Fruit fly (Drosophila melanogaster) whole organism, wandering third instar larva: ENCODE results near the gene CG14810.

Experiments
- Abd-B ChIP-seq: fragments of >200 bp; optimal IDR thresholded peaks from 2 replicates; lab custom pipeline; 2017; ENCODE audit warnings: missing biosample characterization, missing genetic modification characterization
- CG32264 ChIP-seq: fragments of 200-800 bp; sonication (Bioruptor generic); optimal IDR thresholded peaks from 2 replicates; lab custom pipeline; 2016; ENCODE audit warnings: missing biosample characterization, missing genetic modification characterization
- CG9705 ChIP-seq: fragments of 200-800 bp; sonication (Bioruptor generic); optimal IDR thresholded peaks from 2 replicates; lab custom pipeline; 2018; ENCODE audit warnings: missing biosample characterization, mild to moderate bottlenecking, missing genetic modification characterization
- CrebA ChIP-seq: fragments of 200-800 bp; sonication (Bioruptor generic); optimal IDR thresholded peaks from 2 replicates; lab custom pipeline; 2016; ENCODE audit warnings: missing biosample characterization, mild to moderate bottlenecking, missing genetic modification characterization, borderline replicate concordance
- Dfd ChIP-seq: fragments of >200 bp; optimal IDR thresholded peaks from 2 replicates; lab custom pipeline; 2017; ENCODE audit warnings: missing biosample characterization, missing genetic modification characterization
- Dif ChIP-seq: fragments of 200-275, 200-300 bp; sonication (Bioruptor generic); optimal IDR thresholded peaks from 2 replicates; lab custom pipeline; 2018; ENCODE audit warnings: missing biosample characterization, missing genetic modification characterization; ENCODE audit not compliant: partially characterized antibody
- GATAd ChIP-seq: sonication (Bioruptor generic); optimal IDR thresholded peaks from 2 replicates; lab custom pipeline; 2016; ENCODE audit warnings: missing biosample characterization, missing genetic modification characterization
- HLH106 ChIP-seq: fragments of 200-800 bp; optimal IDR thresholded peaks from 3 replicates; lab custom pipeline; 2019; ENCODE audit warnings: missing biosample characterization, mild to moderate bottlenecking, missing genetic modification characterization, moderate library complexity
- Hnf4 ChIP-seq: fragments of 200-800 bp; sonication (Bioruptor generic); optimal IDR thresholded peaks from 2 replicates; lab custom pipeline; 2016; ENCODE audit warnings: missing biosample characterization, mild to moderate bottlenecking, missing genetic modification characterization
- Hr78 ChIP-seq: fragments of >200 bp; optimal IDR thresholded peaks from 2 replicates; lab custom pipeline; 2017; ENCODE audit warnings: missing biosample characterization, missing genetic modification characterization
- Hr83 ChIP-seq: fragments of 200-300 bp; sonication (Bioruptor generic); optimal IDR thresholded peaks from 2 replicates; lab custom pipeline; 2016; ENCODE audit warnings: missing biosample characterization, mild to moderate bottlenecking, missing genetic modification characterization, moderate library complexity; ENCODE audit not compliant: poor library complexity, severe bottlenecking
- Jra ChIP-seq: sonication (Bioruptor generic); optimal IDR thresholded peaks from 2 replicates; lab custom pipeline; 2016; ENCODE audit warnings: missing biosample characterization, missing genetic modification characterization
- Mio ChIP-seq: sonication (Bioruptor generic); optimal IDR thresholded peaks from 2 replicates; lab custom pipeline; 2016; ENCODE audit warnings: missing biosample characterization, missing genetic modification characterization
- Myc ChIP-seq: fragments of >200 bp; optimal IDR thresholded peaks from 2 replicates; lab custom pipeline; 2017
- N ChIP-seq: fragments of >200 bp; optimal IDR thresholded peaks from 2 replicates; lab custom pipeline; 2018; ENCODE audit warnings: missing biosample characterization, missing external identifiers, missing genetic modification characterization
- OdsH ChIP-seq: fragments of 200-800 bp; sonication (Bioruptor generic); optimal IDR thresholded peaks from 2 replicates; lab custom pipeline; 2016; ENCODE audit warnings: missing biosample characterization, mild to moderate bottlenecking, missing genetic modification characterization
- Rel ChIP-seq, 2 experiments: fragments of 200-800 bp; sonication (Bioruptor generic) in 1 of 2; optimal IDR thresholded peaks; 2 replicates in 1 of 2; 3 replicates in 1 of 2; lab custom pipeline; 2016 to 2019; ENCODE audit warnings: mild to moderate bottlenecking in 2 of 2, missing biosample characterization in 2 of 2, missing genetic modification characterization in 2 of 2, moderate library complexity in 1 of 2
- Sp1 ChIP-seq: fragments of 200-800 bp; sonication (Bioruptor generic); optimal IDR thresholded peaks from 3 replicates; lab custom pipeline; 2019; ENCODE audit warnings: missing biosample characterization, mild to moderate bottlenecking, missing genetic modification characterization, moderate library complexity
- Vsx2 ChIP-seq: fragments of 200-300, 225-300 bp; sonication (Bioruptor generic); optimal IDR thresholded peaks from 2 replicates; lab custom pipeline; 2018; ENCODE audit warnings: missing biosample characterization, missing genetic modification characterization; ENCODE audit not compliant: partially characterized antibody
- br ChIP-seq: fragments of 200-800 bp; sonication (Bioruptor generic); optimal IDR thresholded peaks from 2 replicates; lab custom pipeline; 2016; ENCODE audit warnings: missing biosample characterization, missing genetic modification characterization
- brk ChIP-seq: fragments of 200-800 bp; sonication (Bioruptor generic); optimal IDR thresholded peaks from 2 replicates; lab custom pipeline; 2016; ENCODE audit warnings: missing biosample characterization, mild to moderate bottlenecking, missing genetic modification characterization
- dl ChIP-seq, 2 experiments: fragments of 175-275, 200-275 bp in 1 of 2; fragments of 200-275 bp in 1 of 2; sonication (Bioruptor generic); optimal IDR thresholded peaks; lab custom pipeline; 2018; ENCODE audit warnings: mild to moderate bottlenecking in 2 of 2, missing biosample characterization in 2 of 2, missing genetic modification characterization in 2 of 2, moderate library complexity in 2 of 2; ENCODE audit not compliant: partially characterized antibody in 2 of 2, insufficient read depth in 1 of 2
- dmrt93B ChIP-seq: fragments of 200-800 bp; sonication (Bioruptor generic); optimal IDR thresholded peaks from 2 replicates; lab custom pipeline; 2018; ENCODE audit warnings: missing biosample characterization, mild to moderate bottlenecking, missing genetic modification characterization
- dsf ChIP-seq: sonication (Bioruptor generic); optimal IDR thresholded peaks from 2 replicates; lab custom pipeline; 2016; ENCODE audit warnings: missing biosample characterization, missing genetic modification characterization, borderline replicate concordance
- ey ChIP-seq: fragments of 200-800 bp; sonication (Bioruptor generic); optimal IDR thresholded peaks from 2 replicates; lab custom pipeline; 2016; ENCODE audit warnings: missing biosample characterization, missing genetic modification characterization
- foxo ChIP-seq, 2 experiments: fragments of 200-800 bp; sonication (Bioruptor generic); optimal IDR thresholded peaks; 2 replicates in 1 of 2; 3 replicates in 1 of 2; lab custom pipeline; 2016 to 2017; ENCODE audit warnings: missing biosample characterization in 2 of 2, missing genetic modification characterization in 2 of 2
- fru ChIP-seq: fragments of 200-800 bp; sonication (Bioruptor generic); optimal IDR thresholded peaks from 3 replicates; lab custom pipeline; 2016; ENCODE audit warnings: missing biosample characterization, mild to moderate bottlenecking, missing genetic modification characterization
- h ChIP-seq: fragments of 200-800 bp; sonication (Bioruptor generic); optimal IDR thresholded peaks from 3 replicates; lab custom pipeline; 2016; ENCODE audit warnings: missing biosample characterization, mild to moderate bottlenecking, missing genetic modification characterization
- jim ChIP-seq: fragments of 175-275, 200-325 bp; sonication (Bioruptor generic); optimal IDR thresholded peaks from 2 replicates; lab custom pipeline; 2016; ENCODE audit warnings: missing biosample characterization, mild to moderate bottlenecking, missing genetic modification characterization
- lola ChIP-seq: fragments of >200 bp; optimal IDR thresholded peaks from 2 replicates; lab custom pipeline; 2017; ENCODE audit warnings: missing biosample characterization, missing genetic modification characterization
- pan ChIP-seq: fragments of >200 bp; optimal IDR thresholded peaks from 2 replicates; lab custom pipeline; 2017
- psq ChIP-seq: fragments of 200-800 bp; sonication (Bioruptor generic); optimal IDR thresholded peaks from 3 replicates; lab custom pipeline; 2017; ENCODE audit warnings: missing biosample characterization, mild to moderate bottlenecking, missing genetic modification characterization, moderate library complexity
- rgr ChIP-seq: fragments of 200-800 bp; sonication (Bioruptor generic); optimal IDR thresholded peaks from 3 replicates; lab custom pipeline; 2016; ENCODE audit warnings: missing biosample characterization, mild to moderate bottlenecking, missing genetic modification characterization
- sage ChIP-seq: fragments of 200-800 bp; sonication (Bioruptor generic); optimal IDR thresholded peaks from 2 replicates; lab custom pipeline; 2016; ENCODE audit warnings: missing biosample characterization, mild to moderate bottlenecking, missing genetic modification characterization
- sv ChIP-seq: fragments of 200-800 bp; sonication (Bioruptor generic); optimal IDR thresholded peaks from 3 replicates; lab custom pipeline; 2016; ENCODE audit warnings: missing biosample characterization, missing genetic modification characterization
- tai ChIP-seq: sonication (Bioruptor generic); optimal IDR thresholded peaks from 2 replicates; lab custom pipeline; 2016; ENCODE audit warnings: missing biosample characterization, missing genetic modification characterization
- usp ChIP-seq: fragments of >200 bp; optimal IDR thresholded peaks from 2 replicates; lab custom pipeline; 2017; ENCODE audit warnings: missing biosample characterization, missing genetic modification characterization
- woc ChIP-seq: sonication (Bioruptor generic); optimal IDR thresholded peaks from 2 replicates; lab custom pipeline; 2016; ENCODE audit warnings: missing biosample characterization, mild to moderate bottlenecking, missing genetic modification characterization

CG14810 gene

DNA sequence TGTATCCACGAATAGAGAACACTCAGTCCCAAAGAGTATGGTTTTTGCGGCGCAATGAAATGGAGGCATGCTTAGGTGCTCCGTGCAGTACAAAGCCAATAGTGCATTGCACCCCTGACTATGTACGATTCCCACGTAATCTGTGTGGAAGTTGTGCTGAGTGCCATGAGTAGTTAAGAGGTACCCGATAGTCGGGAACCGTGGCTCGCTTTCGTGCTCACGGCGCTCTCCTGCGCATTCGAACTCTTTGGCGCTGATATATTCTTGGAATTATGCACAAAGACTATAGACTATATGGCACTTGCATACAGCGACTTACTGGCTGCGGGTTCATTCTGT is 4.4 kb upstream of the CG14810 start:
- TF ChIP-seq brk (GFP tag; lab: Kevin White, UChicago): no peak
- peak; percentile 1 for TF ChIP-seq CG32264
- no peak for TF ChIP-seq CG9705 (GFP tag; lab: Kevin White, UChicago)
- peak; percentile 78 for TF ChIP-seq woc
- no peak for TF ChIP-seq Myc (lab: Kevin White, UChicago)
- no peak for TF ChIP-seq Mio
- TF ChIP-seq Rel (GFP tag; optimal IDR thresholded peaks at IDR 0.05; lab: Kevin White, UChicago): no peak
- TF ChIP-seq Rel (tag; optimal IDR thresholded peaks at IDR 0.05; lab: Kevin White, UChicago): peak; percentile 25
- TF ChIP-seq HLH106 (tag; lab: Kevin White, UChicago): peak; percentile 63
- no peak for TF ChIP-seq usp (GFP tag; lab: Kevin White, UChicago)
- no peak for TF ChIP-seq lola (GFP tag; lab: Kevin White, UChicago)
- TF ChIP-seq N (GFP tag; lab: Kevin White, UChicago): no peak
- peak; percentile 54 for TF ChIP-seq rgr (GFP tag; lab: Kevin White, UChicago)
- peak; percentile 80 for TF ChIP-seq fru
- TF ChIP-seq Sp1 (GFP tag; lab: Kevin White, UChicago): peak; percentile 47
- no peak for TF ChIP-seq GATAd (GFP tag; lab: Kevin White, UChicago)
- no peak for TF ChIP-seq jim (GFP tag; lab: Kevin White, UChicago)
- TF ChIP-seq br (GFP tag; lab: Kevin White, UChicago): peak; percentile 51
- no peak for TF ChIP-seq sv (GFP tag; lab: Kevin White, UChicago)
- TF ChIP-seq Dif: no peak
- TF ChIP-seq dmrt93B (GFP tag; lab: Kevin White, UChicago): peak; percentile 48
- peak; percentile 41 for TF ChIP-seq psq (GFP tag; lab: Kevin White, UChicago)
- TF ChIP-seq dl (GFP tag; optimal IDR thresholded peaks at IDR 0.05; lab: Kevin White, UChicago; ENCODE audit: insufficient read depth in 1 of 2, partially characterized antibody in 2 of 2): no peak
- TF ChIP-seq h (GFP tag; lab: Kevin White, UChicago): peak; percentile 88
- TF ChIP-seq Hnf4 (GFP tag; lab: Kevin White, UChicago): peak; percentile 47
- TF ChIP-seq Jra (GFP tag; lab: Kevin White, UChicago): no peak
- no peak for TF ChIP-seq dsf
- no peak for TF ChIP-seq tai (GFP tag; lab: Kevin White, UChicago)
- TF ChIP-seq OdsH: peak; percentile 68
- peak in 1 of 2 experiments; percentile 78 for TF ChIP-seq foxo (GFP tag; optimal IDR thresholded peaks at IDR 0.05; lab: Kevin White, UChicago)
- TF ChIP-seq Dfd: no peak
- TF ChIP-seq Abd-B (GFP tag; lab: Kevin White, UChicago): no peak
- no peak for TF ChIP-seq sage (GFP tag; lab: Kevin White, UChicago)
- TF ChIP-seq Hr83 (GFP tag; lab: Kevin White, UChicago): no peak
- TF ChIP-seq pan (lab: Kevin White, UChicago): peak; percentile 68
- TF ChIP-seq ey (GFP tag; lab: Kevin White, UChicago): peak; percentile 72
- TF ChIP-seq Vsx2 (GFP tag; lab: Kevin White, UChicago): no peak
- TF ChIP-seq Hr78 (GFP tag; lab: Kevin White, UChicago): no peak
- no peak for TF ChIP-seq CrebA (GFP tag; lab: Kevin White, UChicago)

DNA sequence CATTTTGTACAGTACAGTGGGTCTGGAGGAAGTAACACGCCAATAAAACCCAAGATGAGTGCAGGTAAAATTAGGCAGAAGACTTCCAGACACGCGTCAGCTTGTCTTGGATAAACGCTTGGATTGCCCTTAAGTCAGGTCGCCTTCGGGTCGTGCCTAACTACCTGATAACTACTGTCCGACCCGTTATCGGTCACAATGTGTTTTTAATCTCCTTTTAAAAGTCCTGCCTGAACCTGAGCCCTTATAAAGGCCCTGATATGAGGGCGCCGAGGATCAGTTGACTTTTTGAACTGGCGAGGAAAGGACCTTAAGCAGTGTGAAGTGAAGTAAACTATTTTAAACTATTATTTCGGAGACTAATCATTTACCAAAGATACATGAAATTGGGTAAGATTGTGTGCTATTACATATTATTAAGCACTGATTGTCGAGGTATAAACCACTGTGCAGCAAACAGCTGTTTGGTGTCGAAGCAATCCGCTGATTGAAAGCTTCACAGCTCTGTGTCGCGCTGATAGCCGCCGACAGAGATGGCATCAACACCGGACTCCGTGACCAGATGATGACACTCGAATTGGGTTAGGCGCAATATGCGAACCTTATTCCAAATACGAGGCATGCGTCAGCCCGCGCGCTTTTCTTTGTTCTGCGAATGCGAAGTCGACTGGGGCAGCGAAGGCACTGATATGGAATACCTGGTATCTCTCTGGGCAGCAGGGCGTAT is 3.9 kb upstream of the CG14810 start:
- no peak for TF ChIP-seq fru
- TF ChIP-seq Jra (GFP tag; lab: Kevin White, UChicago): peak; percentile 34

DNA sequence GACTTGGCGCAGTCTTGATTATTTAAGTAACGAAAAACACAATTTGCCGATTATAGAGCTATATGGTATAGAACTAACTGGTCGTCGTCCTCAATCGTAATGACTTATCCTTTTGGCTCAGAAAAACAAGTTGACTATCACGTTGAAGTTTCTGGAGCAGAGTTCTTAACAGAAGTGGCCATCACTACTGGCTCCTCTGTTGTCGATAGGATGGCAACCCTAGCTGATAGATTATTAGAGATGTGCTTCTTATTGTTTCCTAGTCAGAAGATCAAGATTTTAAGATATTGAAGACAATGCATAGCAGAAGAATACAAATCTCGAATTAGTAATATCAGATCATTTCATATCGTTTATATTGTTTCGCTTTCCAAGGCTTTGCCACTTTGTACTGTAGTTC is 2.1 kb upstream of the CG14810 start, which contains the start of gene CG14811:
Gene CG14811 (minus strand): TSS at position 101 of the 400 bp plus-strand sequence.
- TF ChIP-seq Jra (GFP tag; lab: Kevin White, UChicago): no peak
- TF ChIP-seq Hnf4 (GFP tag; lab: Kevin White, UChicago): no peak
- TF ChIP-seq GATAd (GFP tag; lab: Kevin White, UChicago): no peak
- no peak for TF ChIP-seq CG32264
- TF ChIP-seq Myc (lab: Kevin White, UChicago): no peak
- no peak for TF ChIP-seq dmrt93B (GFP tag; lab: Kevin White, UChicago)
- no peak for TF ChIP-seq HLH106 (tag; lab: Kevin White, UChicago)
- TF ChIP-seq br (GFP tag; lab: Kevin White, UChicago): no peak
- no peak for TF ChIP-seq tai (GFP tag; lab: Kevin White, UChicago)
- no peak for TF ChIP-seq dl (GFP tag; optimal IDR thresholded peaks at IDR 0.05; lab: Kevin White, UChicago; ENCODE audit: insufficient read depth in 1 of 2, partially characterized antibody in 2 of 2)
- TF ChIP-seq pan (lab: Kevin White, UChicago): no peak
- no peak for TF ChIP-seq sage (GFP tag; lab: Kevin White, UChicago)
- TF ChIP-seq usp (GFP tag; lab: Kevin White, UChicago): no peak
- no peak for TF ChIP-seq sv (GFP tag; lab: Kevin White, UChicago)
- no peak for TF ChIP-seq lola (GFP tag; lab: Kevin White, UChicago)
- no peak for TF ChIP-seq dsf
